Worm (Caenorhabditis elegans): ENCODE measurements around the gene clp-6.

Gene clp-6

ce11 chrIV:1406267-1406666 is 28.6 kb downstream of the clp-6 start, which contains the start of gene spp-31:
Gene spp-31 (plus strand): TSS chrIV:1406567.
- no peak for TF ChIP-seq fax-1 (tag; optimal IDR thresholded peaks at IDR 0.05)
- no peak for TF ChIP-seq ahr-1 (tag; optimal IDR thresholded peaks at IDR 0.05)
- no peak for TF ChIP-seq ceh-30 (tag; optimal IDR thresholded peaks at IDR 0.05)
- no peak for TF ChIP-seq ceh-45 (GFP tag; IDR thresholded peaks at IDR 0.05)
- no peak for TF ChIP-seq ceh-6 (GFP tag; optimal IDR thresholded peaks at IDR 0.05)
- no peak for TF ChIP-seq ceh-19 (GFP tag; optimal IDR thresholded peaks at IDR 0.05)
- TF ChIP-seq rnt-1 (tag; optimal IDR thresholded peaks at IDR 0.05) = no peak
- TF ChIP-seq npax-4 (tag; optimal IDR thresholded peaks at IDR 0.05) = no peak
- no peak for TF ChIP-seq pat-9 (tag; optimal IDR thresholded peaks at IDR 0.05)
- no peak for TF ChIP-seq pros-1 (tag; optimal IDR thresholded peaks at IDR 0.05)
- no peak for TF ChIP-seq pag-3 (tag; optimal IDR thresholded peaks at IDR 0.05; ENCODE audit: borderline replicate concordance)
- TF ChIP-seq zip-5 (tag; optimal IDR thresholded peaks at IDR 0.05) = no peak
- no peak for TF ChIP-seq pqm-1 (tag; optimal IDR thresholded peaks at IDR 0.05)
- no peak for TF ChIP-seq hlh-8 (tag; optimal IDR thresholded peaks at IDR 0.05)
- no peak for TF ChIP-seq che-1 (tag; optimal IDR thresholded peaks at IDR 0.05)
- TF ChIP-seq F13H6.1 (tag; optimal IDR thresholded peaks at IDR 0.05) = no peak
- no peak for TF ChIP-seq pha-4 (tag; optimal IDR thresholded peaks at IDR 0.05)

ce11 chrIV:1405780-1406179 is 29.1 kb downstream of the clp-6 start:
- no peak for TF ChIP-seq K02D7.2 (tag; optimal IDR thresholded peaks at IDR 0.05)
- no peak for TF ChIP-seq rnt-1 (tag; optimal IDR thresholded peaks at IDR 0.05)
- TF ChIP-seq unc-3 (GFP tag; conservative IDR thresholded peaks at IDR 0.05) = no peak
- TF ChIP-seq unc-3 (tag; optimal IDR thresholded peaks at IDR 0.05) = no peak
- TF ChIP-seq ceh-9 (tag; optimal IDR thresholded peaks at IDR 0.05) = no peak
- TF ChIP-seq pag-3 (tag; optimal IDR thresholded peaks at IDR 0.05; ENCODE audit: borderline replicate concordance) = no peak
- TF ChIP-seq elt-2 (tag; optimal IDR thresholded peaks at IDR 0.05) = peak; percentile 69

ce11 chrIV:1403960-1404359 is 30.9 kb downstream of the clp-6 start:
- TF ChIP-seq pax-1 (tag; optimal IDR thresholded peaks at IDR 0.05) (no peak), che-1 (tag; optimal IDR thresholded peaks at IDR 0.05) (no peak), nfya-1 (tag; optimal IDR thresholded peaks at IDR 0.05) (no peak), ceh-9 (tag; optimal IDR thresholded peaks at IDR 0.05) (no peak), ahr-1 (tag; optimal IDR thresholded peaks at IDR 0.05) (no peak), dmd-4 (tag; optimal IDR thresholded peaks at IDR 0.05; ENCODE audit: borderline replicate concordance) (no peak), unc-42 (tag; optimal IDR thresholded peaks at IDR 0.05) (no peak), mec-3 (tag; optimal IDR thresholded peaks at IDR 0.05; ENCODE audit: borderline replicate concordance) (no peak), F13H6.1 (tag; optimal IDR thresholded peaks at IDR 0.05) (no peak), ceh-19 (GFP tag; optimal IDR thresholded peaks at IDR 0.05) (no peak), ets-4 (tag; optimal IDR thresholded peaks at IDR 0.05) (no peak), unc-3 (GFP tag; conservative IDR thresholded peaks at IDR 0.05) (no peak), unc-3 (tag; optimal IDR thresholded peaks at IDR 0.05) (no peak), pha-4 (tag; optimal IDR thresholded peaks at IDR 0.05) (no peak), fax-1 (tag; optimal IDR thresholded peaks at IDR 0.05) (no peak), eyg-1 (tag; optimal IDR thresholded peaks at IDR 0.05) (no peak), ceh-14 (tag; optimal IDR thresholded peaks at IDR 0.05) (no peak)

- TF ChIP-seq lin-11 (tag; optimal IDR thresholded peaks at IDR 0.05) (no peak), ceh-48 (tag; optimal IDR thresholded peaks at IDR 0.05) (peak; percentile 22), ztf-16 (tag; optimal IDR thresholded peaks at IDR 0.05) (no peak)
Observed at ce11 chrIV:1400016-1400415, 34.8 kb downstream of the clp-6 start.

- TF ChIP-seq ceh-48 (tag; optimal IDR thresholded peaks at IDR 0.05) = no peak
- TF ChIP-seq nhr-11 (tag; optimal IDR thresholded peaks at IDR 0.05) = no peak
- TF ChIP-seq unc-55 (GFP tag; optimal IDR thresholded peaks at IDR 0.05) = no peak
- no peak for TF ChIP-seq rnt-1 (tag; optimal IDR thresholded peaks at IDR 0.05)
Observed at ce11 chrIV:1397895-1398294, 36.9 kb downstream of the clp-6 start.
